Worm (Caenorhabditis elegans) whole organism, early embryonic: Measurements from ENCODE around the gene Y38H8A.2.

Source experiments
- B0310.2 ChIP-seq: sonication (generic microtip); optimal IDR thresholded peaks from 2 replicates; lab custom pipeline; 2016; ENCODE audit warnings: mild to moderate bottlenecking, missing genetic modification characterization, missing compliant biosample characterization
- F13C5.2 ChIP-seq: sonication (generic microtip); optimal IDR thresholded peaks from 2 replicates; lab custom pipeline; 2017; ENCODE audit warnings: mild to moderate bottlenecking, missing genetic modification characterization, inconsistent platforms, missing compliant biosample characterization
- aly-1 ChIP-seq: sonication (generic microtip); optimal IDR thresholded peaks from 2 replicates; lab custom pipeline; 2016; ENCODE audit warnings: missing genetic modification characterization, missing compliant biosample characterization
- ama-1 ChIP-seq: fragments of 150-350 bp; optimal IDR thresholded peaks from 2 replicates; lab custom pipeline; 2014
- ceh-13 ChIP-seq: fragments of 200-800 bp; sonication (Bioruptor generic); optimal IDR thresholded peaks from 2 replicates; lab custom pipeline; 2018; ENCODE audit warnings: mild to moderate bottlenecking, missing genetic modification characterization, missing compliant biosample characterization
- ceh-36 ChIP-seq: sonication (generic microtip); optimal IDR thresholded peaks from 2 replicates; lab custom pipeline; 2016; ENCODE audit warnings: missing genetic modification characterization, inconsistent platforms, missing compliant biosample characterization
- ets-7 ChIP-seq: sonication (generic microtip); optimal IDR thresholded peaks from 2 replicates; lab custom pipeline; 2016; ENCODE audit warnings: missing genotype, missing genetic modification characterization, missing compliant biosample characterization
- flt-1 ChIP-seq: fragments of 200-800 bp; sonication (Bioruptor generic); IDR thresholded peaks from 2 replicates; pipeline ENCODE4 v1.3.6; 2022; ENCODE audit warnings: missing genetic modification characterization, missing compliant biosample characterization
- hmbx-1 ChIP-seq: sonication (generic microtip); optimal IDR thresholded peaks from 2 replicates; lab custom pipeline; 2016; ENCODE audit warnings: mild to moderate bottlenecking, missing genetic modification characterization, missing compliant biosample characterization
- hmg-4 ChIP-seq: fragments of 200-800 bp; sonication (Bioruptor generic); optimal IDR thresholded peaks from 2 replicates; lab custom pipeline; 2018; ENCODE audit warnings: mild to moderate bottlenecking, missing genetic modification characterization, missing compliant biosample characterization
- hnd-1 ChIP-seq: sonication (generic microtip); optimal IDR thresholded peaks from 2 replicates; lab custom pipeline; 2016; ENCODE audit warnings: missing genetic modification characterization, missing compliant biosample characterization
- pes-1 ChIP-seq: fragments of 200-800 bp; sonication (Bioruptor generic); IDR thresholded peaks from 2 replicates; pipeline ENCODE4 v1.3.6; 2022; ENCODE audit warnings: missing genetic modification reagents, missing genetic modification characterization, missing compliant biosample characterization
- scrt-1 ChIP-seq: fragments of 200-800 bp; sonication (Bioruptor generic); IDR thresholded peaks from 2 replicates; pipeline ENCODE4 v1.3.6; 2022; ENCODE audit warnings: missing genetic modification characterization, missing compliant biosample characterization
- sea-1 ChIP-seq: fragments of 200-800 bp; sonication (Bioruptor generic); conservative IDR thresholded peaks from 2 replicates; pipeline ENCODE4 v1.3.6; 2022; ENCODE audit warnings: missing genetic modification characterization, missing compliant biosample characterization
- tbx-11 ChIP-seq: fragments of 200-800 bp; sonication (Bioruptor generic); IDR thresholded peaks from 2 replicates; pipeline ENCODE4 v1.3.6; 2022; ENCODE audit warnings: missing genetic modification characterization, missing compliant biosample characterization
- tbx-37 ChIP-seq: fragments of 200-800 bp; sonication (Bioruptor generic); conservative IDR thresholded peaks from 2 replicates; pipeline ENCODE4 v1.3.6; 2022; ENCODE audit warnings: missing genetic modification reagents, missing genetic modification characterization, missing compliant biosample characterization
- tra-4 ChIP-seq: sonication (generic microtip); optimal IDR thresholded peaks from 2 replicates; lab custom pipeline; 2017; ENCODE audit warnings: missing genetic modification characterization, missing compliant biosample characterization

Y38H8A.2 gene

ce11 chrIV:13505662-13506061 is 31.4 kb downstream of the Y38H8A.2 start, which contains the start of gene nlp-17:
Gene nlp-17, minus strand, starts transcription at chrIV:13505762.
- TF ChIP-seq hmbx-1 (tag; lab: Kevin White, UChicago) (no peak), flt-1 (GFP tag; lab: Robert Waterston, UW) (no peak), aly-1 (tag; lab: Kevin White, UChicago) (no peak), tbx-37 (GFP tag; lab: Robert Waterston, UW) (no peak), hnd-1 (no peak), pes-1 (GFP tag; lab: Robert Waterston, UW) (no peak), tra-4 (tag; lab: Kevin White, UChicago) (no peak), F13C5.2 (no peak), ceh-13 (no peak), ama-1 (lab: Kevin White, UChicago) (no peak), ceh-36 (tag; lab: Kevin White, UChicago) (no peak), tbx-11 (GFP tag; lab: Robert Waterston, UW) (no peak)

DNA sequence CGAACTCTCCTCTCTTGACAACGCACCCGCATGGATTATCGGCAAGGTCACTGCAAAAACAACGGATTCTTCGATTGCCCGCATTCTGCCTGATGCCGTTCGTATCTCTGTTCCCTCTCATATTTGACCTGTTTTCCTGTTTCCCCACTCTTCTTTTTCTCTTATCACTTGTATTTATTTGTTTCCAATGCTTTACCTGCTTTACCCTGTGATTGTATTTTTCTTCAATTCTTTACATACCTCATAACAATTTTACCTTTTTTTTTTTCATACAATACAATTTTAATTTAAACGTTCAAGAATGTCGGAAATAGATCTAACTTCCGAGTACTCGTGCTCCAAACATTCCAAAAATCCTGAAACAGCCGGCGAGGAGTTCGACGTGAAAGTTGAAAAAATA is 34.7 kb downstream of the Y38H8A.2 start, which contains the start of gene afmd-2:
Gene afmd-2 (plus strand): TSS at position 301 of the 400 bp plus-strand sequence.
- no peak for TF ChIP-seq aly-1 (tag; lab: Kevin White, UChicago)
- no peak for TF ChIP-seq flt-1 (GFP tag; lab: Robert Waterston, UW)

ce11 chrIV:13510049-13510448 is 35.8 kb downstream of the Y38H8A.2 start:
- no peak for TF ChIP-seq tra-4 (tag; lab: Kevin White, UChicago)

- TF ChIP-seq scrt-1 (GFP tag; lab: Robert Waterston, UW) = no peak
- TF ChIP-seq pes-1 (GFP tag; lab: Robert Waterston, UW) = no peak
- no peak for TF ChIP-seq ama-1 (lab: Kevin White, UChicago)
- TF ChIP-seq tbx-11 (GFP tag; lab: Robert Waterston, UW) = no peak
- TF ChIP-seq ceh-13 = no peak
- no peak for TF ChIP-seq hmg-4
- TF ChIP-seq hmbx-1 (tag; lab: Kevin White, UChicago) = no peak
- no peak for TF ChIP-seq hnd-1
- TF ChIP-seq tbx-37 (GFP tag; lab: Robert Waterston, UW) = no peak
- no peak for TF ChIP-seq sea-1
- no peak for TF ChIP-seq ceh-36 (tag; lab: Kevin White, UChicago)
- TF ChIP-seq F13C5.2 = no peak
- TF ChIP-seq B0310.2 = no peak
- TF ChIP-seq ets-7 (tag; lab: Kevin White, UChicago) = no peak
- TF ChIP-seq tra-4 (tag; lab: Kevin White, UChicago) = no peak
Measured at ce11 chrIV:13512112-13512569, 37.9 kb downstream of the Y38H8A.2 start, which contains the start of gene puf-3. Gene puf-3, minus strand, starts transcription at chrIV:13512162.

DNA sequence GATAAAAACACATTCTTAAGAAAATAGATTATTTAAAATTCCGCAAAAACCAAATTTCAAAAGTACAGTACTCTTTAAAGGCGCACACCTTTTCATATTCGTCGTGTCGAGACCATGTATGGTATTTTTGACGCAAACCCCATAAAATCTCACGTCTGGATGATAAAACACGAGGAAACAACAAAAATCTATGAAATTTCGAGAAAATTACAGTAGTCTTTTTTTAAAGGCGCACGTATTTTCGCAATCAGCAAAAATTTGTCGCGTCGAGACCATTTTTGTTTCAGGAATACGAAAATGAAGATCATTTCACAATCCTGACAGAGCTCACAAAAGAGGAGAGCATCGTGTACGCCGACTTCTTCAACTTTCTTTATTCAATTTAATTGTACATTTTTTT is 38.8 kb downstream of the Y38H8A.2 start:
- TF ChIP-seq tbx-11 (GFP tag; lab: Robert Waterston, UW) = no peak
- TF ChIP-seq ceh-13 = no peak
- TF ChIP-seq hnd-1 = no peak
- no peak for TF ChIP-seq aly-1 (tag; lab: Kevin White, UChicago)
- no peak for TF ChIP-seq hmbx-1 (tag; lab: Kevin White, UChicago)
- TF ChIP-seq pes-1 (GFP tag; lab: Robert Waterston, UW) = no peak
- no peak for TF ChIP-seq B0310.2
- no peak for TF ChIP-seq ama-1 (lab: Kevin White, UChicago)
- no peak for TF ChIP-seq scrt-1 (GFP tag; lab: Robert Waterston, UW)

- TF ChIP-seq B0310.2 (no peak), tbx-11 (GFP tag; lab: Robert Waterston, UW) (no peak), hmbx-1 (tag; lab: Kevin White, UChicago) (no peak), ama-1 (lab: Kevin White, UChicago) (no peak), flt-1 (GFP tag; lab: Robert Waterston, UW) (no peak), ets-7 (tag; lab: Kevin White, UChicago) (no peak), tbx-37 (GFP tag; lab: Robert Waterston, UW) (no peak), hmg-4 (no peak)
Measured at ce11 chrIV:13521785-13522184, 47.6 kb downstream of the Y38H8A.2 start, which contains the start of gene dcap-2. Gene dcap-2, minus strand, starts transcription at chrIV:13521870.

ce11 chrIV:13525223-13525622 is 51.0 kb downstream of the Y38H8A.2 start:
- TF ChIP-seq F13C5.2 = no peak
- no peak for TF ChIP-seq flt-1 (GFP tag; lab: Robert Waterston, UW)
- no peak for TF ChIP-seq hmg-4
- TF ChIP-seq hmbx-1 (tag; lab: Kevin White, UChicago) = no peak
- TF ChIP-seq aly-1 (tag; lab: Kevin White, UChicago) = no peak
- TF ChIP-seq scrt-1 (GFP tag; lab: Robert Waterston, UW) = no peak
- no peak for TF ChIP-seq tbx-37 (GFP tag; lab: Robert Waterston, UW)
- no peak for TF ChIP-seq tra-4 (tag; lab: Kevin White, UChicago)
- TF ChIP-seq ama-1 (lab: Kevin White, UChicago) = no peak
- no peak for TF ChIP-seq B0310.2
- no peak for TF ChIP-seq pes-1 (GFP tag; lab: Robert Waterston, UW)
- TF ChIP-seq sea-1 = no peak
- TF ChIP-seq ceh-13 = no peak
- no peak for TF ChIP-seq ets-7 (tag; lab: Kevin White, UChicago)
